Worm (Caenorhabditis elegans): ENCODE results near the gene chil-17.
A peak's percentile ranks its signal among the peaks of the same experiment; 100 is the strongest.

Gene chil-17

DNA sequence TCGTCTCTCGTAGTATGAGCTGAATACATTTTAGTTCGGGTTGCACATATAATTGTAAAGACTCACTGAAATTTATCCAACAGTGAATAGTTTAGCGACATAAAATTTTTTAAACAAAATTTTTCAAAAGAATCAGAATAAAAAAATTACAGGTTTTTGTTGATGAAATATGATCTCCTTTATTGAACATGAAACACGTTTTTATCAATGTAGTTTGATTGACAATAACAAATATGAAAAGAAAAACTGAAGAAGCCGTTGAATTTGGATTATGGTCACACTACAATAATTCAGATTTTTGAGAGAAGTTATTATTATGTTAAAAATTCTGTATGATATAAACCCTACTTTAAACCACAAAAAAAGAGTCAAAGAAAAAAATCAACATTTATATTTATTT, at the start of gene chil-17:
Gene chil-17 (minus strand): TSS at position 101 of the 400 bp plus-strand sequence.
- no peak for TF ChIP-seq unc-55 (GFP tag; optimal IDR thresholded peaks at IDR 0.05)
- no peak for TF ChIP-seq C38D4.7 (GFP tag; optimal IDR thresholded peaks at IDR 0.05)
- TF ChIP-seq nfya-1 (tag; optimal IDR thresholded peaks at IDR 0.05): no peak
- no peak for TF ChIP-seq ets-4 (tag; optimal IDR thresholded peaks at IDR 0.05)

- peak; percentile 23 for TF ChIP-seq ceh-31 (tag; optimal IDR thresholded peaks at IDR 0.05)
- no peak for TF ChIP-seq ceh-9 (tag; optimal IDR thresholded peaks at IDR 0.05)
Measured at ce11 chrII:9487337-9487950, 47.5 kb upstream of the chil-17 start, which contains the start of gene T19H5.4. Gene T19H5.4 (minus strand): TSS chrII:9487387.

ce11 chrII:9485081-9485730, 45.2 kb upstream of the chil-17 start:
- TF ChIP-seq C08G9.2 (tag; optimal IDR thresholded peaks at IDR 0.05): no peak
- no peak for TF ChIP-seq npax-4 (tag; optimal IDR thresholded peaks at IDR 0.05)
- TF ChIP-seq hlh-15 (tag; optimal IDR thresholded peaks at IDR 0.05): no peak
- TF ChIP-seq pat-9 (tag; optimal IDR thresholded peaks at IDR 0.05): no peak
- TF ChIP-seq pros-1 (tag; optimal IDR thresholded peaks at IDR 0.05): no peak
- TF ChIP-seq nhr-232 (tag; optimal IDR thresholded peaks at IDR 0.05): no peak
- no peak for TF ChIP-seq ceh-24 (tag; optimal IDR thresholded peaks at IDR 0.05)
- no peak for TF ChIP-seq che-1 (tag; optimal IDR thresholded peaks at IDR 0.05)
- no peak for TF ChIP-seq Y22D7AL.16 (tag; optimal IDR thresholded peaks at IDR 0.05)
- no peak for TF ChIP-seq ref-2 (tag; optimal IDR thresholded peaks at IDR 0.05)
- TF ChIP-seq rnt-1 (tag; optimal IDR thresholded peaks at IDR 0.05): no peak
- TF ChIP-seq unc-42 (tag; optimal IDR thresholded peaks at IDR 0.05): no peak
- TF ChIP-seq unc-86 (tag; optimal IDR thresholded peaks at IDR 0.05): no peak
- no peak for TF ChIP-seq fkh-6 (tag; optimal IDR thresholded peaks at IDR 0.05)
- TF ChIP-seq ets-4 (tag; optimal IDR thresholded peaks at IDR 0.05): no peak
- TF ChIP-seq gmeb-2 (tag; optimal IDR thresholded peaks at IDR 0.05): no peak
- no peak for TF ChIP-seq elt-2 (tag; optimal IDR thresholded peaks at IDR 0.05)
- no peak for TF ChIP-seq ceh-9 (tag; optimal IDR thresholded peaks at IDR 0.05)
- no peak for TF ChIP-seq hlh-6 (tag; optimal IDR thresholded peaks at IDR 0.05)
- no peak for TF ChIP-seq pha-2 (tag; optimal IDR thresholded peaks at IDR 0.05)

DNA sequence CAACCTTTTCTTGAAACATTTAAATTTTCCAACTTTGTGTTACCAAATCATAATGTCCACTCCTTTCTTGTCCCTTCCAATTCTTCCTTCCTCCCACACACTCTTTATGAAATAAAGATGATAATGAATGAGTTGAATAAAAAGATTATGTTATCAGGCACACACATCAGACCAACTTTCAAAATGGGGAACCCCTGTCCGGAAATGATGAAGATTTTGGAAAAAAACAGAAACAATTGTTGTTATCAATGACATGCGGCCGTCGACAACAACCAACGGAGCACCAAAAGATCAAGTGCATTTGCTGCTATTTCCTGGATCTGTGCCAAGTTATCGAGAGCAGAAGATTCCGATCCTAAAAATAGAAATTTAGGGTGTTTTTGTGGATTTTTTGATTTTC, 43.4 kb upstream of the chil-17 start:
- TF ChIP-seq ama-1 (optimal IDR thresholded peaks at IDR 0.05) (no peak), elt-2 (tag; optimal IDR thresholded peaks at IDR 0.05) (peak; percentile 28)

DNA sequence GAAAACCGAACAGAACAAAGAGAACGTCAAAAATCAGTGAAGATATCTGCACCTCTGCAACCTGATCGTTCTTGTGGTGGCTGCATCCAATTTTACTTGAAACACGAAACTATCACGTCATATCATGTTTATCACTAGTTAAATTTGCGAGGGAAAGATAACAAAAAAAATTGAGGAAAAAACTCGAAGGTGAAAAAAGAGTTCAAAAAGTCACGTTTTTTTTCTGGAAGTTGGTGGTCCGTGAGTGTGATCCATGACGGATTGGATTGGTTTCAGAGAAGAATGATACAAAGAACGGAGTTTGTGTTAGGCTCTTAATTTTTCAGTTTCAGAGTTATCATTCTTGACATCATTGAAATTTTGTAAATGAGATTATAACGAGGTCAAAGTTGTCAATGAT, 42.6 kb upstream of the chil-17 start:
- TF ChIP-seq ceh-9 (tag; optimal IDR thresholded peaks at IDR 0.05): no peak
- TF ChIP-seq unc-86 (tag; optimal IDR thresholded peaks at IDR 0.05): no peak
- TF ChIP-seq C38D4.7 (GFP tag; optimal IDR thresholded peaks at IDR 0.05): no peak
- TF ChIP-seq ceh-24 (tag; optimal IDR thresholded peaks at IDR 0.05): no peak

- TF ChIP-seq hlh-13 (GFP tag; optimal IDR thresholded peaks at IDR 0.05) (no peak), ceh-22 (tag; optimal IDR thresholded peaks at IDR 0.05) (no peak), ceh-31 (tag; optimal IDR thresholded peaks at IDR 0.05) (no peak), ceh-14 (tag; optimal IDR thresholded peaks at IDR 0.05) (no peak), che-1 (tag; optimal IDR thresholded peaks at IDR 0.05) (no peak), T23F11.4 (GFP tag; optimal IDR thresholded peaks at IDR 0.05) (no peak), ceh-48 (tag; optimal IDR thresholded peaks at IDR 0.05) (no peak), mec-3 (tag; optimal IDR thresholded peaks at IDR 0.05; ENCODE audit: borderline replicate concordance) (no peak), C38D4.7 (GFP tag; optimal IDR thresholded peaks at IDR 0.05) (no peak), gmeb-2 (tag; optimal IDR thresholded peaks at IDR 0.05) (no peak), unc-3 (GFP tag; conservative IDR thresholded peaks at IDR 0.05) (no peak), unc-3 (tag; optimal IDR thresholded peaks at IDR 0.05) (no peak), sox-2 (GFP tag; IDR thresholded peaks at IDR 0.05) (no peak), elt-2 (tag; optimal IDR thresholded peaks at IDR 0.05) (no peak), unc-42 (tag; optimal IDR thresholded peaks at IDR 0.05) (no peak)
Measured at ce11 chrII:9481427-9481826, 41.5 kb upstream of the chil-17 start.

All from whole organism, late embryonic.